Worm (Caenorhabditis elegans) whole organism, L4/young adult: Measurements from ENCODE around the gene ugt-41.

Experiments used
- dao-5 ChIP-seq: sonication (generic microtip); optimal IDR thresholded peaks from 2 replicates; lab custom pipeline; 2016; ENCODE audit warnings: missing genotype, missing genetic modification characterization, moderate library complexity, missing compliant biosample characterization
- him-1 ChIP-seq: sonication (generic microtip); optimal IDR thresholded peaks from 2 replicates; lab custom pipeline; 2016; ENCODE audit warnings: missing genotype, missing genetic modification reagents, missing genetic modification characterization, missing compliant biosample characterization

- no peak for TF ChIP-seq him-1 (tag; lab: Kevin White, UChicago)
- no peak for TF ChIP-seq dao-5
Observed at ce11 chrV:7118796-7119195, 44.6 kb downstream of the ugt-41 start, which contains the start of gene srx-33.
